Fruit fly (Drosophila melanogaster) whole organism, embryonic: ENCODE data around the gene scrib.

Source experiments
- Atf6 ChIP-seq: fragments of 200-800 bp; sonication (Bioruptor generic); IDR thresholded peaks from 2 replicates; pipeline ENCODE4 v1.3.6; 2022; ENCODE audit warnings: missing biosample characterization, missing genetic modification characterization
- Blimp-1 ChIP-seq: fragments of 200-800 bp; sonication (Bioruptor generic); optimal IDR thresholded peaks from 3 replicates; lab custom pipeline; 2018; ENCODE audit warnings: missing biosample characterization, missing genetic modification characterization, mild to moderate bottlenecking, moderate library complexity, missing genetic modification reagents
- CG13287 ChIP-seq: fragments of 200-800 bp; sonication (Bioruptor generic); IDR thresholded peaks from 2 replicates; pipeline ENCODE4 v1.3.6; 2022; ENCODE audit warnings: missing biosample characterization, missing genetic modification characterization; ENCODE audit not compliant: partially characterized antibody
- CG14441 ChIP-seq: fragments of 200-800 bp; sonication (Bioruptor generic); IDR thresholded peaks from 2 replicates; pipeline ENCODE4 v1.3.6; 2022; ENCODE audit warnings: missing biosample characterization, missing genetic modification characterization
- CG15514 ChIP-seq: fragments of 200-800 bp; sonication (Bioruptor generic); optimal IDR thresholded peaks from 3 replicates; lab custom pipeline; 2017; ENCODE audit warnings: missing biosample characterization, missing genetic modification characterization, mild to moderate bottlenecking, moderate library complexity, missing genetic modification reagents
- CG1647 ChIP-seq: fragments of 200-800 bp; sonication (Bioruptor generic); optimal IDR thresholded peaks from 3 replicates; lab custom pipeline; 2016; ENCODE audit warnings: missing biosample characterization, missing genetic modification characterization
- CG16815 ChIP-seq: fragments of 200-800 bp; sonication (Bioruptor generic); optimal IDR thresholded peaks from 3 replicates; lab custom pipeline; 2017; ENCODE audit warnings: missing biosample characterization, mild to moderate bottlenecking, missing genetic modification characterization
- CG31365 ChIP-seq: fragments of 200-800 bp; sonication (Bioruptor generic); optimal IDR thresholded peaks from 2 replicates; lab custom pipeline; 2018; ENCODE audit warnings: missing biosample characterization, mild to moderate bottlenecking, missing genetic modification characterization
- CG4282 ChIP-seq: fragments of 200-800 bp; sonication (Bioruptor generic); optimal IDR thresholded peaks from 2 replicates; lab custom pipeline; 2016; ENCODE audit warnings: missing biosample characterization, missing genetic modification characterization
- CG4328 ChIP-seq: fragments of 200-800 bp; sonication (Bioruptor generic); optimal IDR thresholded peaks from 3 replicates; lab custom pipeline; 2017; ENCODE audit warnings: missing biosample characterization, missing genetic modification reagents, missing genetic modification characterization
- CG4730 ChIP-seq: fragments of 200-800 bp; sonication (Bioruptor generic); IDR thresholded peaks from 2 replicates; pipeline ENCODE4 v1.3.6; 2022; ENCODE audit warnings: missing biosample characterization, missing genetic modification characterization
- CG5180 ChIP-seq: fragments of 200-800 bp; sonication (Bioruptor generic); optimal IDR thresholded peaks from 3 replicates; lab custom pipeline; 2017; ENCODE audit warnings: missing biosample characterization, missing genetic modification characterization, mild to moderate bottlenecking, moderate library complexity, missing genetic modification reagents
- CG6689 ChIP-seq: fragments of 200-800 bp; sonication (Bioruptor generic); IDR thresholded peaks from 2 replicates; pipeline ENCODE4 v1.3.6; 2022; ENCODE audit warnings: missing biosample characterization, missing genetic modification characterization
- CG7357 ChIP-seq: fragments of 200-800 bp; sonication (Bioruptor generic); IDR thresholded peaks from 3 replicates; pipeline ENCODE4 v1.3.6; 2022; ENCODE audit warnings: missing biosample characterization, missing genetic modification characterization
- CG7556 ChIP-seq: fragments of 200-800 bp; sonication (Bioruptor generic); optimal IDR thresholded peaks from 2 replicates; lab custom pipeline; 2017; ENCODE audit warnings: missing biosample characterization, mild to moderate bottlenecking, missing genetic modification characterization
- CG9215 ChIP-seq: fragments of 200-800 bp; sonication (Bioruptor generic); IDR thresholded peaks from 2 replicates; pipeline ENCODE4 v1.3.6; 2022; ENCODE audit warnings: missing biosample characterization, missing genetic modification characterization
- Dfd ChIP-seq, 2 experiments: fragments of >200 bp; optimal IDR thresholded peaks; 2 replicates each; lab custom pipeline; 2017; ENCODE audit warnings: missing biosample characterization in 2 of 2, missing genetic modification characterization in 2 of 2
- Ets65A ChIP-seq: fragments of 200-800 bp; sonication (Bioruptor generic); peaks from one replicate; lab custom pipeline; 2016; ENCODE audit warnings: missing biosample characterization, missing genetic modification characterization
- GATAe ChIP-seq: fragments of 200-800 bp; sonication (Bioruptor generic); conservative IDR thresholded peaks from 2 replicates; pipeline ENCODE4 v1.3.6; 2022; ENCODE audit warnings: missing biosample characterization, missing genetic modification characterization
- Gug ChIP-seq: fragments of 200-800 bp; sonication (Bioruptor generic); IDR thresholded peaks from 4 replicates; pipeline ENCODE4 v1.3.6; 2022; ENCODE audit warnings: missing biosample characterization, missing genetic modification characterization
- HLH4C ChIP-seq: fragments of 200-800 bp; sonication (Bioruptor generic); IDR thresholded peaks from 3 replicates; pipeline ENCODE4 v1.3.6; 2022; ENCODE audit warnings: missing biosample characterization, missing genetic modification characterization; ENCODE audit not compliant: partially characterized antibody
- Hand ChIP-seq: fragments of 200-800 bp; sonication (Bioruptor generic); optimal IDR thresholded peaks from 2 replicates; lab custom pipeline; 2017; ENCODE audit warnings: mild to moderate bottlenecking, missing biosample characterization, missing genetic modification reagents, missing genetic modification characterization
- Hr39 ChIP-seq: fragments of >200 bp; optimal IDR thresholded peaks from 2 replicates; lab custom pipeline; 2017
- Kr ChIP-seq: fragments of 200-800 bp; sonication (Bioruptor generic); optimal IDR thresholded peaks from 2 replicates; lab custom pipeline; 2017; ENCODE audit warnings: missing biosample characterization, mild to moderate bottlenecking, missing genetic modification characterization
- Lhr ChIP-seq: fragments of 200-800 bp; sonication (Bioruptor generic); optimal IDR thresholded peaks from 3 replicates; lab custom pipeline; 2017; ENCODE audit warnings: mild to moderate bottlenecking, missing biosample characterization, missing genetic modification reagents, missing genetic modification characterization
- Mad ChIP-seq: fragments of 200-800 bp; sonication (Bioruptor generic); optimal IDR thresholded peaks from 2 replicates; lab custom pipeline; 2016; ENCODE audit warnings: missing biosample characterization, missing genetic modification characterization
- Med ChIP-seq: fragments of 200-800 bp; sonication (Bioruptor generic); peaks from one replicate; lab custom pipeline; 2016; ENCODE audit warnings: missing biosample characterization, missing genetic modification characterization, mild to moderate bottlenecking, inconsistent platforms, moderate library complexity
- Meics ChIP-seq: fragments of 200-800 bp; sonication (Bioruptor generic); optimal IDR thresholded peaks from 2 replicates; lab custom pipeline; 2017; ENCODE audit warnings: missing biosample characterization, mild to moderate bottlenecking, missing genetic modification characterization
- Spps ChIP-seq: fragments of 200-800 bp; sonication (Bioruptor generic); optimal IDR thresholded peaks from 2 replicates; lab custom pipeline; 2018; ENCODE audit warnings: missing biosample characterization, mild to moderate bottlenecking, missing genetic modification characterization
- Usf ChIP-seq: fragments of 200-800 bp; sonication (Bioruptor generic); optimal IDR thresholded peaks from 2 replicates; lab custom pipeline; 2017; ENCODE audit warnings: missing genotype, missing biosample characterization, missing genetic modification characterization
- abd-A ChIP-seq: fragments of 200-800 bp; sonication (Bioruptor generic); optimal IDR thresholded peaks from 3 replicates; lab custom pipeline; 2019; ENCODE audit warnings: missing biosample characterization, mild to moderate bottlenecking, missing genetic modification characterization, moderate library complexity
- ac ChIP-seq: fragments of 200-800 bp; sonication (Bioruptor generic); optimal IDR thresholded peaks from 3 replicates; lab custom pipeline; 2017; ENCODE audit warnings: missing biosample characterization, mild to moderate bottlenecking, missing genetic modification characterization
- al ChIP-seq: fragments of 200-800 bp; sonication (Bioruptor generic); IDR thresholded peaks from 2 replicates; pipeline ENCODE4 v1.3.6; 2022; ENCODE audit warnings: missing biosample characterization, missing genetic modification characterization
- ase ChIP-seq: fragments of 200-800 bp; sonication (Bioruptor generic); IDR thresholded peaks from 3 replicates; pipeline ENCODE4 v1.3.6; 2022; ENCODE audit warnings: missing biosample characterization, missing genetic modification characterization
- az2 ChIP-seq: fragments of 200-800 bp; sonication (Bioruptor generic); optimal IDR thresholded peaks from 3 replicates; lab custom pipeline; 2016; ENCODE audit warnings: missing biosample characterization, missing genetic modification characterization
- bigmax ChIP-seq: fragments of 200-800 bp; sonication (Bioruptor generic); optimal IDR thresholded peaks from 2 replicates; lab custom pipeline; 2018; ENCODE audit warnings: missing biosample characterization, mild to moderate bottlenecking, missing genetic modification characterization
- bowl ChIP-seq: fragments of 200-800 bp; sonication (Bioruptor generic); IDR thresholded peaks from 2 replicates; pipeline ENCODE4 v1.3.6; 2022; ENCODE audit warnings: missing biosample characterization, missing genetic modification characterization
- bsh ChIP-seq, 2 experiments: fragments of 200-800 bp; sonication (Bioruptor generic); optimal IDR thresholded peaks; 2 replicates each; lab custom pipeline; 2017 to 2018; ENCODE audit warnings: mild to moderate bottlenecking in 2 of 2, missing biosample characterization in 2 of 2, missing genetic modification characterization in 2 of 2, moderate library complexity in 1 of 2
- btn ChIP-seq: fragments of 200-800 bp; sonication (Bioruptor generic); optimal IDR thresholded peaks from 2 replicates; lab custom pipeline; 2016; ENCODE audit warnings: missing biosample characterization, missing genetic modification characterization
- croc ChIP-seq: fragments of 200-800 bp; sonication (Bioruptor generic); conservative IDR thresholded peaks from 3 replicates; pipeline ENCODE4 v1.3.6; 2022; ENCODE audit warnings: missing biosample characterization, missing genetic modification characterization
- disco-r ChIP-seq: fragments of 200-800 bp; sonication (Bioruptor generic); optimal IDR thresholded peaks from 2 replicates; lab custom pipeline; 2016; ENCODE audit warnings: missing biosample characterization, missing genetic modification characterization
- en ChIP-seq: fragments of 200-800 bp; sonication (Bioruptor generic); optimal IDR thresholded peaks from 2 replicates; lab custom pipeline; 2016; ENCODE audit warnings: missing biosample characterization, missing genetic modification characterization
- ewg ChIP-seq: fragments of 200-800 bp; sonication (Bioruptor generic); optimal IDR thresholded peaks from 3 replicates; lab custom pipeline; 2017; ENCODE audit warnings: mild to moderate bottlenecking, missing biosample characterization, missing genetic modification reagents, missing genetic modification characterization
- eyg ChIP-seq: fragments of 200-800 bp; sonication (Bioruptor generic); optimal IDR thresholded peaks from 3 replicates; lab custom pipeline; 2016; ENCODE audit warnings: missing biosample characterization, missing genetic modification characterization
- gt ChIP-seq: fragments of 200-800 bp; sonication (Bioruptor generic); IDR thresholded peaks from 2 replicates; pipeline ENCODE4 v1.3.6; 2022; ENCODE audit warnings: missing biosample characterization, missing genetic modification characterization
- lilli ChIP-seq: fragments of 200-800 bp; sonication (Bioruptor generic); optimal IDR thresholded peaks from 3 replicates; lab custom pipeline; 2016; ENCODE audit warnings: missing biosample characterization, missing genetic modification characterization
- mirr ChIP-seq: fragments of 200-800 bp; sonication (Bioruptor generic); optimal IDR thresholded peaks from 3 replicates; lab custom pipeline; 2018; ENCODE audit warnings: missing biosample characterization, mild to moderate bottlenecking, missing genetic modification characterization
- ro ChIP-seq: fragments of 200-800 bp; sonication (Bioruptor generic); IDR thresholded peaks from 2 replicates; pipeline ENCODE4 v1.3.6; 2022; ENCODE audit warnings: missing biosample characterization, missing genetic modification characterization
- tgo ChIP-seq: fragments of 200-800 bp; sonication (Bioruptor generic); IDR thresholded peaks from 3 replicates; pipeline ENCODE4 v1.3.6; 2022; ENCODE audit warnings: missing biosample characterization, missing genetic modification characterization
- ttk ChIP-seq: fragments of 200-800 bp; sonication (Bioruptor generic); IDR thresholded peaks from 2 replicates; pipeline ENCODE4 v2.1.2; 2022; ENCODE audit warnings: missing biosample characterization, missing genetic modification characterization
- vvl ChIP-seq: fragments of 200-800 bp; sonication (Bioruptor generic); IDR thresholded peaks from 2 replicates; pipeline ENCODE4 v1.3.6; 2022; ENCODE audit warnings: missing biosample characterization, missing genetic modification characterization
- yki ChIP-seq: fragments of >200 bp; optimal IDR thresholded peaks from 3 replicates; lab custom pipeline; 2018

Gene scrib

DNA sequence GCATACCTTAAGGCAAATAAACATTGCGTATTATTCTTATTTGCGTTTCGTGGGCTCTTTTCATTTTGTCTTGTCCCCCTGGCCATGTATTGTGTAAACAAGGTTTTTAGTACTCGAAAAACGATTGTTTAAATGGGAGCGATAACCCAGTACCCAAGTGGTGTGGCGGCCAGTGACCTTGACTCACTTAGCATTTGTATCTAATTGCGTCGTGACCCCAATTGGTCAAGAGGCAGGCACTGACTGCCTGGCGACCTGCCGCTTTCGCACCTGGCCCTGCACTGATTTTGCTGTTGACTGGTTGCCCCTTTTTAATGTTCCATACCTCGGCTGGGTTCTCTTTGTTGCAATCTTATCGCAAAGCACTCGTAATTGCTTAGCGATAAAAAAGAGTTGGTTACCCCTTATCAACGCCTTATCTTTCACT is 52.0 kb downstream of the scrib start (continued):
- TF ChIP-seq ase (GFP tag; lab: Robert Waterston, UW) (no peak), Atf6 (no peak), ac (GFP tag; lab: Kevin White, UChicago) (no peak), ewg (no peak), CG7556 (GFP tag; lab: Kevin White, UChicago) (no peak), CG5180 (GFP tag; lab: Kevin White, UChicago) (peak; percentile 14), CG31365 (tag; lab: Kevin White, UChicago) (no peak), Gug (GFP tag; lab: Robert Waterston, UW) (no peak), bsh (GFP tag; optimal IDR thresholded peaks at IDR 0.05; lab: Kevin White, UChicago) (no peak), CG14441 (GFP tag; lab: Robert Waterston, UW) (0 out of 2 replicates have a peak, but pooled peaks have one; percentile 20), Blimp-1 (GFP tag; lab: Kevin White, UChicago) (no peak), Lhr (GFP tag; lab: Kevin White, UChicago) (no peak), Spps (tag; lab: Kevin White, UChicago) (no peak), CG13287 (GFP tag; lab: Robert Waterston, UW) (no peak), CG4282 (no peak), ttk (GFP tag; lab: Robert Waterston, UW) (no peak), CG7357 (GFP tag; lab: Robert Waterston, UW) (no peak), mirr (GFP tag; lab: Kevin White, UChicago) (peak; percentile 81), Usf (GFP tag; lab: Kevin White, UChicago) (no peak), Hr39 (lab: Kevin White, UChicago) (no peak), ro (GFP tag; lab: Robert Waterston, UW) (no peak), bigmax (no peak), bowl (GFP tag; lab: Robert Waterston, UW) (no peak), Mad (GFP tag; lab: Kevin White, UChicago) (no peak), Med (GFP tag; lab: Kevin White, UChicago) (peak; percentile 81), CG1647 (GFP tag; lab: Kevin White, UChicago) (no peak), eyg (GFP tag; lab: Kevin White, UChicago) (peak; percentile 25), abd-A (tag; lab: Kevin White, UChicago) (no peak), Kr (GFP tag; lab: Kevin White, UChicago) (no peak), HLH4C (GFP tag; lab: Robert Waterston, UW) (no peak), Hand (GFP tag; lab: Kevin White, UChicago) (no peak), CG4328 (GFP tag; lab: Kevin White, UChicago) (no peak), CG16815 (GFP tag; lab: Kevin White, UChicago) (no peak)

- TF ChIP-seq vvl (GFP tag; lab: Robert Waterston, UW) (peak; percentile 89), az2 (GFP tag; lab: Kevin White, UChicago) (no peak), tgo (GFP tag; lab: Robert Waterston, UW) (no peak), Meics (no peak), CG6689 (GFP tag; lab: Robert Waterston, UW) (no peak), en (GFP tag; lab: Kevin White, UChicago) (no peak), al (no peak), btn (GFP tag; lab: Kevin White, UChicago) (no peak), CG4328 (GFP tag; lab: Kevin White, UChicago) (no peak), Ets65A (GFP tag; lab: Kevin White, UChicago) (no peak), gt (GFP tag; lab: Robert Waterston, UW) (no peak), GATAe (GFP tag; lab: Robert Waterston, UW) (no peak), CG4730 (no peak), croc (GFP tag; lab: Robert Waterston, UW) (no peak), yki (no peak), Dfd (GFP tag; optimal IDR thresholded peaks at IDR 0.05; lab: Kevin White, UChicago) (no peak), lilli (GFP tag; lab: Kevin White, UChicago) (no peak), disco-r (GFP tag; lab: Kevin White, UChicago) (no peak), CG15514 (no peak), CG9215 (GFP tag; lab: Robert Waterston, UW) (no peak)
Measured at dm6 chr3R:26593847-26594542, 57.8 kb downstream of the scrib start.
